Fruit fly (Drosophila melanogaster) whole organism, adult: Measurements from ENCODE around the gene CG12118.

Experiments
- CG12768 ChIP-seq: fragments of 200-800 bp; sonication (Bioruptor generic); optimal IDR thresholded peaks from 2 replicates; lab custom pipeline; 2017; ENCODE audit warnings: missing biosample characterization, missing genetic modification characterization, mild to moderate bottlenecking, moderate library complexity, missing genetic modification reagents
- CG14711 ChIP-seq: fragments of 200-800 bp; sonication (Bioruptor generic); optimal IDR thresholded peaks from 2 replicates; lab custom pipeline; 2018; ENCODE audit warnings: missing biosample characterization, mild to moderate bottlenecking, missing genetic modification characterization, moderate library complexity
- CG5204 ChIP-seq: fragments of 200-800 bp; sonication (Bioruptor generic); optimal IDR thresholded peaks from 2 replicates; lab custom pipeline; 2016; ENCODE audit warnings: missing biosample characterization, missing genetic modification characterization
- Crg-1 ChIP-seq: fragments of 200-800 bp; sonication (Bioruptor generic); optimal IDR thresholded peaks from 2 replicates; lab custom pipeline; 2016; ENCODE audit warnings: missing biosample characterization, missing genetic modification characterization
- Hr96 ChIP-seq: fragments of 200-800 bp; sonication (Bioruptor generic); optimal IDR thresholded peaks from 2 replicates; lab custom pipeline; 2016; ENCODE audit warnings: missing biosample characterization, missing genetic modification characterization
- bab1 ChIP-seq: fragments of 200-800 bp; sonication (Bioruptor generic); optimal IDR thresholded peaks from 3 replicates; lab custom pipeline; 2019; ENCODE audit warnings: missing biosample characterization, mild to moderate bottlenecking, missing genetic modification characterization, moderate library complexity
- cic ChIP-seq: fragments of 200-800 bp; sonication (Bioruptor generic); optimal IDR thresholded peaks from 2 replicates; lab custom pipeline; 2017; ENCODE audit warnings: missing biosample characterization, mild to moderate bottlenecking, missing genetic modification characterization, moderate library complexity
- cnc ChIP-seq, 2 experiments: fragments of >200 bp; optimal IDR thresholded peaks; 2 replicates each; lab custom pipeline; 2017
- kay ChIP-seq: fragments of 200-800 bp; sonication (Bioruptor generic); peaks from one replicate; lab custom pipeline; 2016; ENCODE audit warnings: missing biosample characterization, missing genetic modification characterization, borderline replicate concordance
- tj ChIP-seq: fragments of 200-800 bp; sonication (Bioruptor generic); optimal IDR thresholded peaks from 3 replicates; lab custom pipeline; 2017; ENCODE audit warnings: missing biosample characterization, mild to moderate bottlenecking, missing genetic modification characterization, moderate library complexity

DNA sequence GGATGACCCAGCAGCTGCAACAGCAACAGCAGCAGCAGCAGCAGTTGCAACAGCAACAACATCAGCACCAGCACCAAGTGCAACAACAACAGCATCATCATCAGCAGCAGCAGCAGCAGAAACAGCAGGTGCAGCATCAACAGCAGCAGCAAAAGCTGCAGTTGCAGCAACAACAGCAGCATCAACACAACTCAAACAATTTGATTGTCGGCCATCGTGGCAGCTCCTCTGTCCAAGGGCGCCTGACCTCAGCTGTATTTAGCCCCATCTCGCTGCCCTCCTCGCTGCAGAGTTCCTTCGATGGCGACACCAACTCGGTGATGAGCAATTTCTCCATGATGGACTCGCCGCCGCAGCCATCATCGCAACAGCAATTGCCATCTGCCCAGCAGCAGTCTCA lies 27.9 kb downstream of the CG12118 start:
- TF ChIP-seq kay (GFP tag; lab: Kevin White, UChicago) (no peak), Crg-1 (no peak), tj (GFP tag; lab: Kevin White, UChicago) (no peak), CG14711 (tag; lab: Kevin White, UChicago) (no peak), Hr96 (GFP tag; lab: Kevin White, UChicago) (no peak), CG5204 (GFP tag; lab: Kevin White, UChicago) (no peak), cnc (optimal IDR thresholded peaks at IDR 0.05; lab: Kevin White, UChicago) (no peak), cic (no peak), CG12768 (GFP tag; lab: Kevin White, UChicago) (no peak), bab1 (GFP tag; lab: Kevin White, UChicago) (no peak)
